Fruit fly (Drosophila melanogaster): ENCODE results near the gene pie.

The pie gene

dm6 chr2L:10381890-10382450 lies 40.6 kb downstream of the pie start, which contains the start of gene CG5096 (continued):
- TF ChIP-seq en (GFP tag; optimal IDR thresholded peaks at IDR 0.05) (peak; percentile 72), CG2889 (GFP tag; IDR thresholded peaks at IDR 0.05) (peak; percentile 93), CG13123 (GFP tag; optimal IDR thresholded peaks at IDR 0.05) (peak; percentile 71), onecut (GFP tag; IDR thresholded peaks at IDR 0.05) (peak; percentile 81), CG7928 (GFP tag; optimal IDR thresholded peaks at IDR 0.05) (peak; percentile 41), fu2 (GFP tag; optimal IDR thresholded peaks at IDR 0.05) (peak; percentile 68), MBD-R2 (GFP tag; IDR thresholded peaks at IDR 0.05) (peak; percentile 79; the same call in 1 of the 2 replicates), CG11247 (GFP tag; IDR thresholded peaks at IDR 0.05) (no peak; the same call in 1 of the 2 replicates), sens-2 (GFP tag; IDR thresholded peaks at IDR 0.05) (no peak), ems (GFP tag; optimal IDR thresholded peaks at IDR 0.05) (peak; percentile 81), dysf (GFP tag; IDR thresholded peaks at IDR 0.05) (peak; percentile 90), CG4730 (GFP tag; IDR thresholded peaks at IDR 0.05) (peak; percentile 80), sima (GFP tag; optimal IDR thresholded peaks at IDR 0.05) (peak; percentile 15), Aef1 (GFP tag; IDR thresholded peaks at IDR 0.05) (peak; percentile 88), Ssrp (tag; optimal IDR thresholded peaks at IDR 0.05) (peak; percentile 62), CG1233 (GFP tag; optimal IDR thresholded peaks at IDR 0.05) (peak; percentile 84), kah (GFP tag; optimal IDR thresholded peaks at IDR 0.05) (peak; percentile 67), CG7839 (tag; optimal IDR thresholded peaks at IDR 0.05) (peak; percentile 94), CG10959 (GFP tag; IDR thresholded peaks at IDR 0.05) (peak; percentile 51; the same call in 1 of the 2 replicates), CG12769 (tag; optimal IDR thresholded peaks at IDR 0.05) (peak; percentile 95), CG34376 (GFP tag; optimal IDR thresholded peaks at IDR 0.05) (peak; percentile 83), p53 (GFP tag; optimal IDR thresholded peaks at IDR 0.05) (no peak), D (optimal IDR thresholded peaks at IDR 0.05) (no peak), D (GFP tag; optimal IDR thresholded peaks at IDR 0.05) (peak; percentile 64), psq (GFP tag; optimal IDR thresholded peaks at IDR 0.05) (peak; percentile 49), lbe (GFP tag; optimal IDR thresholded peaks at IDR 0.05) (peak; percentile 62), bab2 (GFP tag; optimal IDR thresholded peaks at IDR 0.05) (peak; percentile 78), CG3065 (GFP tag; optimal IDR thresholded peaks at IDR 0.05) (peak; percentile 32), CG14014 (GFP tag; IDR thresholded peaks at IDR 0.05) (peak; percentile 92), CG13775 (GFP tag; optimal IDR thresholded peaks at IDR 0.05) (peak; percentile 70), Dek (tag; optimal IDR thresholded peaks at IDR 0.05) (peak; percentile 94), Adf1 (GFP tag; IDR thresholded peaks at IDR 0.05) (peak; percentile 76), CG18476 (GFP tag; optimal IDR thresholded peaks at IDR 0.05) (peak; percentile 84), CG10147 (GFP tag; optimal IDR thresholded peaks at IDR 0.05) (peak; percentile 85), CG43689 (GFP tag; IDR thresholded peaks at IDR 0.05) (no peak), PHDP (tag; optimal IDR thresholded peaks at IDR 0.05) (peak; percentile 95), toy (GFP tag; IDR thresholded peaks at IDR 0.05) (peak; percentile 74; the same call in 1 of the 2 replicates), pnt (GFP tag; optimal IDR thresholded peaks at IDR 0.05) (peak; percentile 71), CG9797 (GFP tag; optimal IDR thresholded peaks at IDR 0.05) (no peak), CG4360 (GFP tag; IDR thresholded peaks at IDR 0.05) (peak; percentile 62), CG6791 (GFP tag; IDR thresholded peaks at IDR 0.05; ENCODE audit: partially characterized antibody) (no peak), luna (GFP tag; optimal IDR thresholded peaks at IDR 0.05) (peak; percentile 45), tx (GFP tag; optimal IDR thresholded peaks at IDR 0.05) (peak; percentile 65), Atf3 (GFP tag; optimal IDR thresholded peaks at IDR 0.05) (peak; percentile 37), CG5180 (GFP tag; optimal IDR thresholded peaks at IDR 0.05) (peak; percentile 78), CG30020 (tag; optimal IDR thresholded peaks at IDR 0.05) (peak; percentile 46), Xrp1 (GFP tag; IDR thresholded peaks at IDR 0.05) (peak; percentile 89), CG17829 (tag; optimal IDR thresholded peaks at IDR 0.05) (peak; percentile 88), H15 (GFP tag; IDR thresholded peaks at IDR 0.05) (peak; percentile 82; the same call in 2 of the 3 replicates), lola (GFP tag; optimal IDR thresholded peaks at IDR 0.05) (peak in 1 of 3 experiments; percentile 58), Nf-YA (GFP tag; IDR thresholded peaks at IDR 0.05) (peak; percentile 76)
